Worm (Caenorhabditis elegans) whole organism, midembryonic: ENCODE measurements around the gene ZK353.2.

Experiments used
- T22C8.4 ChIP-seq: fragments of 200-800 bp; sonication (Bioruptor generic); IDR thresholded peaks from 2 replicates; pipeline ENCODE4 v1.3.6; 2022; ENCODE audit warnings: missing genetic modification characterization, missing compliant biosample characterization
- cog-1 ChIP-seq: sonication (generic microtip); optimal IDR thresholded peaks from 2 replicates; lab custom pipeline; 2016; ENCODE audit warnings: missing genetic modification characterization, missing compliant biosample characterization
- flt-1 ChIP-seq: fragments of 200-800 bp; sonication (Bioruptor generic); IDR thresholded peaks from 2 replicates; pipeline ENCODE4 v1.3.6; 2022; ENCODE audit warnings: missing genetic modification characterization, missing compliant biosample characterization
- klf-2 ChIP-seq: fragments of 200-800 bp; sonication (Bioruptor generic); conservative IDR thresholded peaks from 2 replicates; pipeline ENCODE4 v1.3.6; 2022; ENCODE audit warnings: missing genetic modification reagents, missing genetic modification characterization, missing compliant biosample characterization
- med-1 ChIP-seq: sonication (generic microtip); optimal IDR thresholded peaks from 2 replicates; lab custom pipeline; 2017; ENCODE audit warnings: missing genetic modification characterization, mild to moderate bottlenecking, missing compliant biosample characterization, antibody characterized with exemption, missing genetic modification reagents; ENCODE audit not compliant: insufficient read depth
- ref-1 ChIP-seq: fragments of 200-800 bp; sonication (Bioruptor generic); conservative IDR thresholded peaks from 2 replicates; pipeline ENCODE4 v1.3.6; 2022; ENCODE audit warnings: missing genetic modification reagents, missing genetic modification characterization, missing compliant biosample characterization
- ztf-23 ChIP-seq: fragments of 200-800 bp; sonication (Bioruptor generic); IDR thresholded peaks from 2 replicates; pipeline ENCODE4 v1.3.6; 2022; ENCODE audit warnings: missing genetic modification reagents, missing genetic modification characterization, missing compliant biosample characterization
- ztf-29 ChIP-seq: fragments of 200-800 bp; sonication (Bioruptor generic); IDR thresholded peaks from 2 replicates; pipeline ENCODE4 v1.3.6; 2022; ENCODE audit warnings: missing genetic modification reagents, missing genetic modification characterization, missing compliant biosample characterization

DNA sequence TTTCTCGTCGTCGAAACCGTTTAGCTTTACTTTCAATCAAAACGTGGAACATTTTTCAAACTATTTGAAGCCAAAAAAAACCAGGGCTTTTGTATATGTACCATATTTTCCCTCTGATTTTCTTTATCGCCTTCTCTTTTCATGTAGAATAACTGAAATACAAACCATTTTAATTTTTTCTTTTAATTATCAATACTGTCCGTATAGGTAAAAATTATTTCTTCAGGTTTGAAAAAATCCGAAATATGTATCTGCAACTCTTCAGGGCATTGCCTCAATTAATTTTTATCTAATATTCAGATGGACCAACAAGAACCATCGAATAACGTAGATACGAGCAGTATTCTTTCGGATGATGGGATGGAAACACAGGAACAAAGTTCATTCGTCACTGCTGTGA is 23.5 kb upstream of the ZK353.2 start, which contains the start of gene met-2:
- TF ChIP-seq med-1 (GFP tag; lab: Kevin White, UChicago), result no peak
- TF ChIP-seq cog-1 (tag; lab: Kevin White, UChicago), result no peak
- TF ChIP-seq klf-2, result no peak
- no peak for TF ChIP-seq ref-1 (GFP tag; lab: Robert Waterston, UW)
- no peak for TF ChIP-seq T22C8.4 (GFP tag; lab: Robert Waterston, UW)
- TF ChIP-seq flt-1 (GFP tag; lab: Robert Waterston, UW), result no peak
- no peak for TF ChIP-seq ztf-29
- TF ChIP-seq ztf-23 (GFP tag; lab: Robert Waterston, UW), result no peak
